Fruit fly (Drosophila melanogaster): ENCODE results near the gene ash2.

The ash2 gene

dm6 chr3R:24601069-24601468, 48.9 kb upstream of the ash2 start:
- TF ChIP-seq CG12769 (tag; optimal IDR thresholded peaks at IDR 0.05) (no peak), Sry-δ (GFP tag; optimal IDR thresholded peaks at IDR 0.05) (no peak), CG6272 (GFP tag; IDR thresholded peaks at IDR 0.05) (no peak), CG2199 (GFP tag; IDR thresholded peaks at IDR 0.05) (no peak), CG14014 (GFP tag; IDR thresholded peaks at IDR 0.05) (0 out of 2 replicates have a peak, but pooled peaks have one; percentile 24)

dm6 chr3R:24603399-24604131, 46.4 kb upstream of the ash2 start:
- TF ChIP-seq fd64A (GFP tag; optimal IDR thresholded peaks at IDR 0.05) (no peak), CG2202 (tag; optimal IDR thresholded peaks at IDR 0.05) (no peak), CG9609 (GFP tag; optimal IDR thresholded peaks at IDR 0.05) (no peak), CG9727 (GFP tag; optimal IDR thresholded peaks at IDR 0.05) (peak; percentile 10), CG10431 (GFP tag; optimal IDR thresholded peaks at IDR 0.05) (no peak), Doc3 (GFP tag; IDR thresholded peaks at IDR 0.05; ENCODE audit: partially characterized antibody) (no peak), tap (tag; optimal IDR thresholded peaks at IDR 0.05) (no peak), sd (tag; optimal IDR thresholded peaks at IDR 0.05) (peak; percentile 37), inv (GFP tag; IDR thresholded peaks at IDR 0.05; ENCODE audit: partially characterized antibody) (no peak), CG2712 (tag; optimal IDR thresholded peaks at IDR 0.05) (peak; percentile 11), sisA (GFP tag; IDR thresholded peaks at IDR 0.05) (no peak), sc (optimal IDR thresholded peaks at IDR 0.05) (no peak), sc (GFP tag; optimal IDR thresholded peaks at IDR 0.05) (no peak), trem (tag; optimal IDR thresholded peaks at IDR 0.05) (no peak), amos (GFP tag; IDR thresholded peaks at IDR 0.05; ENCODE audit: partially characterized antibody) (no peak), CG14710 (tag; optimal IDR thresholded peaks at IDR 0.05) (no peak), Blimp-1 (GFP tag; optimal IDR thresholded peaks at IDR 0.05) (peak; percentile 42), CG7357 (GFP tag; IDR thresholded peaks at IDR 0.05) (no peak), cas (GFP tag; IDR thresholded peaks at IDR 0.05) (no peak), NK7.1 (GFP tag; optimal IDR thresholded peaks at IDR 0.05) (no peak), abd-A (tag; optimal IDR thresholded peaks at IDR 0.05) (peak; percentile 42), Bgb (GFP tag; IDR thresholded peaks at IDR 0.05; ENCODE audit: partially characterized antibody) (0 out of 2 replicates have a peak, but pooled peaks have one; percentile 7), zen (tag; optimal IDR thresholded peaks at IDR 0.05) (no peak), cwo (GFP tag; optimal IDR thresholded peaks at IDR 0.05) (peak; percentile 5), pum (GFP tag; optimal IDR thresholded peaks at IDR 0.05) (no peak), Dip2 (GFP tag; IDR thresholded peaks at IDR 0.05) (no peak), exex (tag; optimal IDR thresholded peaks at IDR 0.05) (no peak), Spps (tag; optimal IDR thresholded peaks at IDR 0.05) (no peak), CG7839 (tag; optimal IDR thresholded peaks at IDR 0.05) (no peak), gro (GFP tag; optimal IDR thresholded peaks at IDR 0.05) (no peak), lbe (GFP tag; optimal IDR thresholded peaks at IDR 0.05) (peak; percentile 62), slp2 (GFP tag; optimal IDR thresholded peaks at IDR 0.05) (no peak), Oli (tag; optimal IDR thresholded peaks at IDR 0.05) (no peak), chm (GFP tag; IDR thresholded peaks at IDR 0.05) (0 out of 2 replicates have a peak, but pooled peaks have one; percentile 23), CG12769 (tag; optimal IDR thresholded peaks at IDR 0.05) (peak; percentile 90), CG32767 (GFP tag; IDR thresholded peaks at IDR 0.05) (no peak), grn (GFP tag; optimal IDR thresholded peaks at IDR 0.05) (peak; percentile 47), CG2199 (GFP tag; IDR thresholded peaks at IDR 0.05) (no peak), eve (GFP tag; optimal IDR thresholded peaks at IDR 0.05) (peak in 1 of 2 experiments; percentile 25), CG13287 (GFP tag; IDR thresholded peaks at IDR 0.05; ENCODE audit: partially characterized antibody) (no peak), kni (GFP tag; optimal IDR thresholded peaks at IDR 0.05) (peak; percentile 1), CG8388 (GFP tag; optimal IDR thresholded peaks at IDR 0.05) (no peak), Hsf (GFP tag; optimal IDR thresholded peaks at IDR 0.05) (no peak), corto (GFP tag; optimal IDR thresholded peaks at IDR 0.05) (peak; percentile 58)
